Worm (Caenorhabditis elegans) whole organism, L2 larva: Measurements from ENCODE around the gene nhr-107.

Experiments used
- C34F6.9 ChIP-seq: fragments of 150-350 bp; optimal IDR thresholded peaks from 2 replicates; lab custom pipeline; 2014; ENCODE audit warnings: missing biosample characterization, missing genetic modification characterization
- Y55F3AM.14 ChIP-seq: fragments of 200-800 bp; sonication (Bioruptor generic); optimal IDR thresholded peaks from 2 replicates; lab custom pipeline; 2018; ENCODE audit warnings: mild to moderate bottlenecking, missing genetic modification characterization, missing compliant biosample characterization
- ZK546.5 ChIP-seq: sonication (generic microtip); optimal IDR thresholded peaks from 2 replicates; lab custom pipeline; 2017; ENCODE audit warnings: missing biosample characterization, missing genetic modification characterization
- alr-1 ChIP-seq: fragments of 150-350 bp; optimal IDR thresholded peaks from 2 replicates; lab custom pipeline; 2014; ENCODE audit warnings: missing biosample characterization, missing genetic modification characterization
- aly-2 ChIP-seq: fragments of 150-350 bp; optimal IDR thresholded peaks from 2 replicates; lab custom pipeline; 2014; ENCODE audit warnings: missing biosample characterization, missing genetic modification characterization
- blmp-1 ChIP-seq: sonication (generic microtip); optimal IDR thresholded peaks from 2 replicates; lab custom pipeline; 2017; ENCODE audit warnings: missing genetic modification characterization, mild to moderate bottlenecking, missing compliant biosample characterization, antibody characterized with exemption, moderate library complexity; ENCODE audit not compliant: insufficient read depth
- ceh-16 ChIP-seq: fragments of 150-350 bp; optimal IDR thresholded peaks from 2 replicates; lab custom pipeline; 2014; ENCODE audit warnings: missing biosample characterization, missing genetic modification characterization
- ceh-82 ChIP-seq: fragments of 150-350 bp; optimal IDR thresholded peaks from 2 replicates; lab custom pipeline; 2014; ENCODE audit warnings: missing biosample characterization, missing genetic modification characterization
- crh-2 ChIP-seq: sonication (generic microtip); optimal IDR thresholded peaks from 2 replicates; lab custom pipeline; 2017; ENCODE audit warnings: missing biosample characterization, missing genetic modification characterization
- egl-27 ChIP-seq: sonication (generic microtip); optimal IDR thresholded peaks from 3 replicates; lab custom pipeline; 2017; ENCODE audit warnings: missing biosample characterization, missing genetic modification reagents, missing genetic modification characterization
- elt-3 ChIP-seq: sonication (generic microtip); optimal IDR thresholded peaks from 2 replicates; lab custom pipeline; 2017; ENCODE audit warnings: missing biosample characterization, missing genetic modification characterization
- fos-1 ChIP-seq: fragments of 150-350 bp; optimal IDR thresholded peaks from 2 replicates; lab custom pipeline; 2014; ENCODE audit warnings: missing biosample characterization, missing genetic modification characterization
- gmeb-1 ChIP-seq: fragments of 150-350 bp; optimal IDR thresholded peaks from 2 replicates; lab custom pipeline; 2014; ENCODE audit warnings: missing biosample characterization, missing genetic modification characterization
- lin-11 ChIP-seq: fragments of 150-350 bp; sonication (generic microtip); optimal IDR thresholded peaks from 2 replicates; lab custom pipeline; 2014; ENCODE audit warnings: missing biosample characterization, missing genetic modification characterization, inconsistent platforms, mixed read lengths
- lin-13 ChIP-seq: fragments of 150-350 bp; optimal IDR thresholded peaks from 2 replicates; lab custom pipeline; 2014; ENCODE audit warnings: missing biosample characterization, missing genetic modification reagents, missing genetic modification characterization
- lin-39 ChIP-seq: fragments of 150-350 bp; optimal IDR thresholded peaks from 2 replicates; lab custom pipeline; 2014; ENCODE audit warnings: missing biosample characterization, missing genetic modification reagents, missing genetic modification characterization
- lsy-2 ChIP-seq, 2 experiments: fragments of 150-350 bp in 1 of 2; sonication (generic microtip) in 1 of 2; optimal IDR thresholded peaks; 2 replicates each; lab custom pipeline; 2014 to 2017; ENCODE audit warnings: missing biosample characterization in 2 of 2, missing genetic modification characterization in 2 of 2
- mab-5 ChIP-seq: fragments of 150-350 bp; optimal IDR thresholded peaks from 2 replicates; lab custom pipeline; 2014; ENCODE audit warnings: missing biosample characterization, missing genetic modification characterization
- nhr-10 ChIP-seq: sonication (generic microtip); optimal IDR thresholded peaks from 2 replicates; lab custom pipeline; 2017; ENCODE audit warnings: missing biosample characterization, missing genetic modification characterization
- nhr-11 ChIP-seq: fragments of 150-350 bp; optimal IDR thresholded peaks from 2 replicates; lab custom pipeline; 2014; ENCODE audit warnings: missing biosample characterization, missing genetic modification characterization
- nhr-129 ChIP-seq: fragments of 150-350 bp; optimal IDR thresholded peaks from 2 replicates; lab custom pipeline; 2014; ENCODE audit warnings: missing biosample characterization, missing genetic modification characterization
- nhr-21 ChIP-seq: fragments of 150-350 bp; optimal IDR thresholded peaks from 2 replicates; lab custom pipeline; 2014; ENCODE audit warnings: missing biosample characterization, missing genetic modification characterization
- nhr-23 ChIP-seq: fragments of 150-350 bp; optimal IDR thresholded peaks from 2 replicates; lab custom pipeline; 2014; ENCODE audit warnings: missing biosample characterization, missing genetic modification reagents, missing genetic modification characterization
- nhr-237 ChIP-seq: fragments of 150-350 bp; optimal IDR thresholded peaks from 2 replicates; lab custom pipeline; 2014; ENCODE audit warnings: missing biosample characterization, missing genetic modification characterization
- nhr-6 ChIP-seq: fragments of 150-350 bp; optimal IDR thresholded peaks from 2 replicates; lab custom pipeline; 2014; ENCODE audit warnings: missing biosample characterization, missing genetic modification characterization
- nhr-77 ChIP-seq: fragments of 150-350 bp; optimal IDR thresholded peaks from 2 replicates; lab custom pipeline; 2014; ENCODE audit warnings: missing biosample characterization, missing genetic modification characterization
- sem-4 ChIP-seq: fragments of 150-350 bp; optimal IDR thresholded peaks from 2 replicates; lab custom pipeline; 2014; ENCODE audit warnings: missing biosample characterization, missing genetic modification reagents, missing genetic modification characterization
- skn-1 ChIP-seq: sonication (generic microtip); optimal IDR thresholded peaks from 2 replicates; lab custom pipeline; 2017; ENCODE audit warnings: missing biosample characterization, missing genetic modification characterization
- sma-3 ChIP-seq: sonication (generic microtip); optimal IDR thresholded peaks from 2 replicates; lab custom pipeline; 2016; ENCODE audit warnings: missing genetic modification reagents, missing genetic modification characterization, missing compliant biosample characterization
- sma-9 ChIP-seq, 2 experiments: fragments of 150-350 bp in 1 of 2; sonication (generic microtip) in 1 of 2; optimal IDR thresholded peaks; 2 replicates each; lab custom pipeline; 2014 to 2016; ENCODE audit warnings: missing genetic modification characterization in 2 of 2, mild to moderate bottlenecking in 1 of 2, missing biosample characterization in 1 of 2, missing compliant biosample characterization in 1 of 2, missing genetic modification reagents in 1 of 2, moderate library complexity in 1 of 2
- snpc-4 ChIP-seq: fragments of 150-350 bp; optimal IDR thresholded peaks from 2 replicates; lab custom pipeline; 2014; ENCODE audit warnings: missing biosample characterization, missing genetic modification characterization
- unc-55 ChIP-seq: fragments of 150-350 bp; sonication (generic microtip); optimal IDR thresholded peaks from 3 replicates; lab custom pipeline; 2014; ENCODE audit warnings: missing biosample characterization, missing genetic modification reagents, missing genetic modification characterization
- unc-62 ChIP-seq: fragments of 150-350 bp; optimal IDR thresholded peaks from 2 replicates; lab custom pipeline; 2014; ENCODE audit warnings: missing biosample characterization, missing genetic modification reagents, missing genetic modification characterization
- zag-1 ChIP-seq: fragments of 150-350 bp; optimal IDR thresholded peaks from 2 replicates; lab custom pipeline; 2014; ENCODE audit warnings: missing biosample characterization, missing genetic modification characterization
- ztf-1 ChIP-seq: fragments of 200-800 bp; sonication (Bioruptor generic); conservative IDR thresholded peaks from 2 replicates; pipeline ENCODE4 v1.3.6; 2022; ENCODE audit warnings: missing genetic modification characterization, missing compliant biosample characterization

The nhr-107 gene

ce11 chrV:6991771-6992170 lies 5.1 kb downstream of the nhr-107 start, which contains the start of gene nhr-162:
Gene nhr-162, minus strand, starts transcription at chrV:6991871.
- TF ChIP-seq sem-4 (tag; lab: Kevin White, UChicago) (no peak), skn-1 (tag; lab: Kevin White, UChicago) (no peak), Y55F3AM.14 (GFP tag; lab: Kevin White, UChicago) (no peak), fos-1 (tag; lab: Kevin White, UChicago) (no peak), nhr-6 (no peak), zag-1 (tag; lab: Kevin White, UChicago) (no peak), ZK546.5 (no peak), crh-2 (no peak), aly-2 (no peak), ztf-1 (GFP tag; lab: Robert Waterston, UW) (no peak), lsy-2 (tag; optimal IDR thresholded peaks at IDR 0.05; lab: Kevin White, UChicago) (no peak), mab-5 (tag; lab: Kevin White, UChicago) (no peak), C34F6.9 (tag; lab: Kevin White, UChicago) (no peak), nhr-237 (tag; lab: Kevin White, UChicago) (no peak), alr-1 (no peak), sma-9 (GFP tag; optimal IDR thresholded peaks at IDR 0.05; lab: Kevin White, UChicago) (no peak), sma-9 (tag; optimal IDR thresholded peaks at IDR 0.05; lab: Kevin White, UChicago) (no peak), lin-13 (GFP tag; lab: Kevin White, UChicago) (no peak), ceh-16 (tag; lab: Kevin White, UChicago) (no peak)
- TF ChIP-seq, all 48 proteins: peak for 0

- TF ChIP-seq elt-3 (tag; lab: Kevin White, UChicago) (no peak), snpc-4 (tag; lab: Kevin White, UChicago) (no peak), lin-39 (tag; lab: Kevin White, UChicago) (no peak), lin-11 (tag; lab: Kevin White, UChicago) (no peak), sem-4 (tag; lab: Kevin White, UChicago) (no peak), nhr-237 (tag; lab: Kevin White, UChicago) (no peak), skn-1 (tag; lab: Kevin White, UChicago) (no peak), nhr-11 (no peak), unc-55 (GFP tag; lab: Kevin White, UChicago) (no peak)
- TF ChIP-seq, all 48 proteins: peak for 0
These were observed 7.2 kb downstream of the nhr-107 start, which contains the start of gene nhr-140 for ce11 chrV:6989626-6990138. Gene nhr-140, minus strand, starts transcription at chrV:6989676.

ce11 chrV:6987673-6988072 lies 9.2 kb downstream of the nhr-107 start, which contains the start of gene nhr-139:
Gene nhr-139, minus strand, starts transcription at chrV:6987773.
- TF ChIP-seq ceh-82 (no peak), nhr-6 (no peak), nhr-23 (tag; lab: Kevin White, UChicago) (no peak), nhr-21 (tag; lab: Kevin White, UChicago) (no peak), sma-3 (GFP tag; lab: Kevin White, UChicago) (no peak), nhr-10 (tag; lab: Kevin White, UChicago) (no peak), aly-2 (no peak), unc-62 (GFP tag; lab: Kevin White, UChicago) (no peak), skn-1 (tag; lab: Kevin White, UChicago) (no peak), zag-1 (tag; lab: Kevin White, UChicago) (no peak), lin-13 (GFP tag; lab: Kevin White, UChicago) (no peak), nhr-77 (no peak), nhr-129 (tag; lab: Kevin White, UChicago) (no peak), egl-27 (tag; lab: Kevin White, UChicago) (no peak)
- TF ChIP-seq, all 48 proteins: peak for 0

ce11 chrV:6985943-6986342 lies 10.9 kb downstream of the nhr-107 start, which contains the start of gene nhr-163:
Gene nhr-163, minus strand, starts transcription at chrV:6986043.
- TF ChIP-seq gmeb-1 (tag; lab: Kevin White, UChicago) (no peak), blmp-1 (tag; lab: Kevin White, UChicago) (no peak), unc-55 (GFP tag; lab: Kevin White, UChicago) (no peak), alr-1 (no peak)
